Fruit fly (Drosophila melanogaster) Kc167 (cell line): ENCODE measurements around the gene CG8773.

Experiments used
- h ChIP-seq: fragments of >200 bp; optimal IDR thresholded peaks from 3 replicates; lab custom pipeline; 2018; ENCODE audit warnings: missing external identifiers
- ttk ChIP-seq: sonication (Bioruptor generic); optimal IDR thresholded peaks from 2 replicates; lab custom pipeline; 2017; ENCODE audit warnings: missing external identifiers

- TF ChIP-seq ttk (lab: Kevin White, UChicago), result no peak
- no peak for TF ChIP-seq h
These were observed 1.3 kb upstream of the CG8773 start, which contains the start of gene wntD for dm6 chr3R:13293148-13293756.
